Fruit fly (Drosophila melanogaster): ENCODE results near the gene CG12003.

The CG12003 gene

DNA sequence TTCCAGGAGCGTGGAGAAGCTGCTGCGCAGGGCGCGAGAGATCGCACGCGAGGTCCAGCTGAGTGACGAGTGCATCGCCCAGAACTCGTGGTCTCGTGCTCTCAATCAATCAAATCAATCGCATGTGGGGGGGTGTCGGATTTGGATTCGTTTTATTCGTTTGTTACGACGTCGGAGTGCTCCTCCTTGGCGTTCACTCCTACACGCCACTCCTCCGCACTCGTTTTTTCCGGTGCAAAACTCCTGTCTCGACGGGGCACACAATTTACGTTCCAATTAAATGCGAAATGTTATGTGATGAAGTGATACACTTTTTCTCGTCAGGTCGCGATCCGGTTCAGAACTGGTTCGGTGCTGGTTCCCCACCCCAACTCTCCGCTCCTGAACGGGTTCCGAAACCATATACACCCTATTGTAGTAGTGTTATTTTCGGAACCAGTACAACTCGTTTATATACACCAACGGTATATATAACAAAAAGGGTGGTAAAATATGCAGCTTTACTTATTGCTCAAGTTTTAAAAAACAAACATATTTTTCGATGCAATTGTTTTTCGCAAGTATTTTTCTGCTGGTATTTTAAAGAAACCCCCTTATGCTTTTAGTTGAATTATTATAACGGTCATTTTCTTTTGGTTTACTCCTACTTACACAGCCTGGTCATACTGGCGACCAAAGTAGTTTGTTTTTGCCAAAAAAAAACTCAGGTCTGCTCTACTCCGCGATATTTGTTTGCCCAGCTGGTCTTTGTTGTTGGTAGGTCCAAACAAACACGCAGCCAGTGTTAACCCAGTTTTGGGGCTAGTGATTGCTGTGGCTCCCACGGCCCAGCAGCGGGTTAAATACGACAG, 28.5 kb upstream of the CG12003 start, which contains the start of the genes CG12091 and pns (continued):
- TF ChIP-seq Usf (GFP tag; optimal IDR thresholded peaks at IDR 0.05) (peak; percentile 15), Jarid2 (GFP tag; optimal IDR thresholded peaks at IDR 0.05) (peak; percentile 65), ara (GFP tag; IDR thresholded peaks at IDR 0.05) (no peak), CG32767 (GFP tag; IDR thresholded peaks at IDR 0.05) (peak; percentile 47; the same call in 1 of the 2 replicates), seq (GFP tag; IDR thresholded peaks at IDR 0.05) (peak; percentile 46; the same call in 1 of the 2 replicates), CG10959 (GFP tag; IDR thresholded peaks at IDR 0.05) (0 out of 2 replicates have a peak, but pooled peaks have one; percentile 27), CG10462 (GFP tag; optimal IDR thresholded peaks at IDR 0.05) (peak; percentile 70), CG10654 (GFP tag; optimal IDR thresholded peaks at IDR 0.05) (peak; percentile 65), Blimp-1 (GFP tag; optimal IDR thresholded peaks at IDR 0.05) (peak; percentile 65), CoRest (tag; optimal IDR thresholded peaks at IDR 0.05) (peak; percentile 77), wor (GFP tag; IDR thresholded peaks at IDR 0.05) (peak; percentile 58), stc (GFP tag; IDR thresholded peaks at IDR 0.05) (0 out of 2 replicates have a peak, but pooled peaks have one; percentile 43), Fer1 (GFP tag; optimal IDR thresholded peaks at IDR 0.05) (peak; percentile 60), so (GFP tag; IDR thresholded peaks at IDR 0.05) (peak; percentile 6; the same call in 2 of the 3 replicates), CG8290 (GFP tag; optimal IDR thresholded peaks at IDR 0.05) (peak; percentile 68), CG8290 (tag; optimal IDR thresholded peaks at IDR 0.05) (peak in 1 of 2 experiments; percentile 53), CG7987 (GFP tag; optimal IDR thresholded peaks at IDR 0.05) (peak; percentile 43), Eip74EF (GFP tag; optimal IDR thresholded peaks at IDR 0.05) (peak in 1 of 2 experiments; percentile 16), row (GFP tag; IDR thresholded peaks at IDR 0.05) (peak; percentile 89), CG12299 (tag; optimal IDR thresholded peaks at IDR 0.05) (peak; percentile 42), CG11696 (GFP tag; IDR thresholded peaks at IDR 0.05) (no peak), salm (tag; optimal IDR thresholded peaks at IDR 0.05) (peak; percentile 27), Tbp (GFP tag; optimal IDR thresholded peaks at IDR 0.05) (no peak), Trl (optimal IDR thresholded peaks at IDR 0.05) (no peak), Trl (GFP tag; optimal IDR thresholded peaks at IDR 0.05) (peak; percentile 51), HLH3B (GFP tag; IDR thresholded peaks at IDR 0.05) (0 out of 2 replicates have a peak, but pooled peaks have one; percentile 15), E2f1 (GFP tag; IDR thresholded peaks at IDR 0.05) (peak; percentile 55), da (GFP tag; optimal IDR thresholded peaks at IDR 0.05) (peak; percentile 8), Camta (GFP tag; optimal IDR thresholded peaks at IDR 0.05) (peak; percentile 67), sqz (GFP tag; optimal IDR thresholded peaks at IDR 0.05) (peak; percentile 89), CG10147 (GFP tag; optimal IDR thresholded peaks at IDR 0.05) (no peak), CG6683 (GFP tag; optimal IDR thresholded peaks at IDR 0.05) (no peak), CG12219 (GFP tag; optimal IDR thresholded peaks at IDR 0.05) (peak; percentile 20), knrl (GFP tag; IDR thresholded peaks at IDR 0.05; ENCODE audit: partially characterized antibody) (peak; percentile 81), CG32532 (GFP tag; IDR thresholded peaks at IDR 0.05) (peak; percentile 78), CG2199 (GFP tag; IDR thresholded peaks at IDR 0.05) (no peak), Kr (GFP tag; optimal IDR thresholded peaks at IDR 0.05) (peak; percentile 35), CG14014 (GFP tag; IDR thresholded peaks at IDR 0.05) (peak; percentile 69), fd64A (GFP tag; optimal IDR thresholded peaks at IDR 0.05) (no peak), CG4854 (GFP tag; optimal IDR thresholded peaks at IDR 0.05) (peak; percentile 60), tio (GFP tag; optimal IDR thresholded peaks at IDR 0.05) (no peak), gro (GFP tag; optimal IDR thresholded peaks at IDR 0.05) (peak; percentile 72), Poxn (GFP tag; IDR thresholded peaks at IDR 0.05) (no peak), CG9876 (GFP tag; optimal IDR thresholded peaks at IDR 0.05) (peak; percentile 64), vfl (GFP tag; optimal IDR thresholded peaks at IDR 0.05) (peak; percentile 40), grn (GFP tag; optimal IDR thresholded peaks at IDR 0.05) (peak; percentile 37), Doc3 (GFP tag; IDR thresholded peaks at IDR 0.05; ENCODE audit: partially characterized antibody) (no peak), Fer2 (tag; optimal IDR thresholded peaks at IDR 0.05) (peak; percentile 13), oc (tag; optimal IDR thresholded peaks at IDR 0.05) (peak; percentile 21)

Data from whole organism, embryonic.